Fruit fly (Drosophila melanogaster) whole organism, embryonic: ENCODE data around the gene Smvt.

ENCODE experiments used
- Adf1 ChIP-seq: fragments of 200-800 bp; sonication (Bioruptor generic); IDR thresholded peaks from 2 replicates; pipeline ENCODE4 v1.3.6; 2022; ENCODE audit warnings: missing biosample characterization, missing genetic modification characterization
- Aef1 ChIP-seq: fragments of 200-800 bp; sonication (Bioruptor generic); IDR thresholded peaks from 3 replicates; pipeline ENCODE4 v1.3.6; 2022; ENCODE audit warnings: missing biosample characterization, missing genetic modification characterization
- Atf6 ChIP-seq: fragments of 200-800 bp; sonication (Bioruptor generic); IDR thresholded peaks from 2 replicates; pipeline ENCODE4 v1.3.6; 2022; ENCODE audit warnings: missing biosample characterization, missing genetic modification characterization
- B-H1 ChIP-seq: fragments of 200-800 bp; sonication (Bioruptor generic); IDR thresholded peaks from 3 replicates; pipeline ENCODE4 v1.3.6; 2022; ENCODE audit warnings: missing biosample characterization, missing genetic modification characterization
- Bgb ChIP-seq: fragments of 200-800 bp; sonication (Bioruptor generic); IDR thresholded peaks from 2 replicates; pipeline ENCODE4 v1.3.6; 2022; ENCODE audit warnings: missing biosample characterization, missing genetic modification characterization; ENCODE audit not compliant: partially characterized antibody
- CG11247 ChIP-seq: fragments of 200-800 bp; sonication (Bioruptor generic); IDR thresholded peaks from 2 replicates; pipeline ENCODE4 v1.3.6; 2022; ENCODE audit warnings: missing biosample characterization, missing genetic modification characterization
- CG11398 ChIP-seq: fragments of 200-800 bp; sonication (Bioruptor generic); optimal IDR thresholded peaks from 2 replicates; lab custom pipeline; 2016; ENCODE audit warnings: missing biosample characterization, missing genetic modification characterization
- CG11504 ChIP-seq: fragments of 200-800 bp; sonication (Bioruptor generic); optimal IDR thresholded peaks from 3 replicates; lab custom pipeline; 2019; ENCODE audit warnings: missing biosample characterization, mild to moderate bottlenecking, missing genetic modification characterization, moderate library complexity
- CG11695 ChIP-seq: fragments of 200-800 bp; sonication (Bioruptor generic); IDR thresholded peaks from 3 replicates; pipeline ENCODE4 v1.3.6; 2022; ENCODE audit warnings: missing biosample characterization, missing genetic modification characterization
- CG12071 ChIP-seq: fragments of 200-800 bp; sonication (Bioruptor generic); optimal IDR thresholded peaks from 3 replicates; lab custom pipeline; 2018; ENCODE audit warnings: missing biosample characterization, mild to moderate bottlenecking, missing genetic modification characterization
- CG14667 ChIP-seq: fragments of 200-800 bp; sonication (Bioruptor generic); IDR thresholded peaks from 2 replicates; pipeline ENCODE4 v1.3.6; 2022; ENCODE audit warnings: missing biosample characterization, missing genetic modification characterization
- CG15269 ChIP-seq: fragments of 200-800 bp; sonication (Bioruptor generic); optimal IDR thresholded peaks from 2 replicates; lab custom pipeline; 2018; ENCODE audit warnings: missing biosample characterization, mild to moderate bottlenecking, missing genetic modification characterization, moderate library complexity
- CG1603 ChIP-seq: fragments of 200-800 bp; sonication (Bioruptor generic); optimal IDR thresholded peaks from 2 replicates; lab custom pipeline; 2019; ENCODE audit warnings: missing biosample characterization, mild to moderate bottlenecking, missing genetic modification characterization, moderate library complexity
- CG2678 ChIP-seq: fragments of 200-800 bp; sonication (Bioruptor generic); optimal IDR thresholded peaks from 3 replicates; lab custom pipeline; 2019; ENCODE audit warnings: missing biosample characterization, mild to moderate bottlenecking, missing genetic modification characterization, moderate library complexity
- CG34224 ChIP-seq: fragments of 200-800 bp; sonication (Bioruptor generic); IDR thresholded peaks from 3 replicates; pipeline ENCODE4 v1.3.6; 2022; ENCODE audit warnings: missing biosample characterization, missing genetic modification characterization; ENCODE audit not compliant: partially characterized antibody
- CG4617 ChIP-seq: fragments of 200-800 bp; sonication (Bioruptor generic); optimal IDR thresholded peaks from 3 replicates; lab custom pipeline; 2016; ENCODE audit warnings: missing biosample characterization, missing genetic modification characterization, borderline replicate concordance
- CG6689 ChIP-seq: fragments of 200-800 bp; sonication (Bioruptor generic); IDR thresholded peaks from 2 replicates; pipeline ENCODE4 v1.3.6; 2022; ENCODE audit warnings: missing biosample characterization, missing genetic modification characterization
- CG7839 ChIP-seq: fragments of 200-800 bp; sonication (Bioruptor generic); optimal IDR thresholded peaks from 3 replicates; lab custom pipeline; 2018; ENCODE audit warnings: missing biosample characterization, mild to moderate bottlenecking, missing genetic modification characterization, moderate library complexity
- CG9932 ChIP-seq: fragments of 200-800 bp; sonication (Bioruptor generic); IDR thresholded peaks from 2 replicates; pipeline ENCODE4 v1.3.6; 2022; ENCODE audit warnings: missing biosample characterization, missing genetic modification characterization
- Dbx ChIP-seq: fragments of 200-800 bp; sonication (Bioruptor generic); IDR thresholded peaks from 3 replicates; pipeline ENCODE4 v1.3.6; 2022; ENCODE audit warnings: missing biosample characterization, missing genetic modification characterization
- Fer1 ChIP-seq: fragments of 200-800 bp; sonication (Bioruptor generic); optimal IDR thresholded peaks from 2 replicates; lab custom pipeline; 2017; ENCODE audit warnings: missing biosample characterization, mild to moderate bottlenecking, missing genetic modification characterization
- HLHmδ ChIP-seq: fragments of 200-800 bp; sonication (Bioruptor generic); optimal IDR thresholded peaks from 2 replicates; lab custom pipeline; 2018; ENCODE audit warnings: missing biosample characterization, mild to moderate bottlenecking, missing genetic modification characterization, moderate library complexity
- Hr51 ChIP-seq, 2 experiments: fragments of 200-800 bp; sonication (Bioruptor generic); optimal IDR thresholded peaks; 2 replicates in 1 of 2; 3 replicates in 1 of 2; lab custom pipeline; 2016 to 2018; ENCODE audit warnings: missing biosample characterization in 2 of 2, missing genetic modification characterization in 2 of 2, mild to moderate bottlenecking in 1 of 2, moderate library complexity in 1 of 2
- Jarid2 ChIP-seq: fragments of 200-800 bp; sonication (Bioruptor generic); optimal IDR thresholded peaks from 3 replicates; lab custom pipeline; 2017; ENCODE audit warnings: mild to moderate bottlenecking, missing biosample characterization, missing genetic modification reagents, missing genetic modification characterization
- Meics ChIP-seq: fragments of 200-800 bp; sonication (Bioruptor generic); optimal IDR thresholded peaks from 2 replicates; lab custom pipeline; 2017; ENCODE audit warnings: missing biosample characterization, mild to moderate bottlenecking, missing genetic modification characterization
- Mrtf ChIP-seq: fragments of 200-800 bp; sonication (Bioruptor generic); IDR thresholded peaks from 3 replicates; pipeline ENCODE4 v1.3.6; 2022; ENCODE audit warnings: missing biosample characterization, missing genetic modification characterization
- Nf-YC ChIP-seq: fragments of 200-800 bp; optimal IDR thresholded peaks from 3 replicates; lab custom pipeline; 2019; ENCODE audit warnings: missing biosample characterization, mild to moderate bottlenecking, missing genetic modification characterization, moderate library complexity
- Stat92E ChIP-seq, 3 experiments: fragments of >200 bp in 2 of 3; fragments of 200-800 bp in 1 of 3; sonication (Bioruptor generic) in 1 of 3; optimal IDR thresholded peaks; 2 replicates each; lab custom pipeline; 2017 to 2019; ENCODE audit warnings: missing biosample characterization in 3 of 3, missing genetic modification characterization in 3 of 3, mild to moderate bottlenecking in 1 of 3, moderate library complexity in 1 of 3
- Taf1 ChIP-seq: fragments of 200-800 bp; sonication (Bioruptor generic); IDR thresholded peaks from 2 replicates; pipeline ENCODE4 v1.3.6; 2022; ENCODE audit warnings: missing biosample characterization, missing genetic modification characterization
- bbx ChIP-seq: fragments of 200-800 bp; sonication (Bioruptor generic); IDR thresholded peaks from 2 replicates; pipeline ENCODE4 v1.3.6; 2022; ENCODE audit warnings: missing biosample characterization, missing genetic modification characterization; ENCODE audit not compliant: partially characterized antibody
- bsh ChIP-seq, 2 experiments: fragments of 200-800 bp; sonication (Bioruptor generic); optimal IDR thresholded peaks; 2 replicates each; lab custom pipeline; 2017 to 2018; ENCODE audit warnings: mild to moderate bottlenecking in 2 of 2, missing biosample characterization in 2 of 2, missing genetic modification characterization in 2 of 2, moderate library complexity in 1 of 2
- cas ChIP-seq: fragments of 200-800 bp; sonication (Bioruptor generic); IDR thresholded peaks from 2 replicates; pipeline ENCODE4 v1.3.6; 2022; ENCODE audit warnings: missing biosample characterization, missing genetic modification characterization
- dimm ChIP-seq: fragments of 200-800 bp; sonication (Bioruptor generic); IDR thresholded peaks from 2 replicates; pipeline ENCODE4 v1.3.6; 2022; ENCODE audit warnings: missing biosample characterization, missing genetic modification characterization
- eve ChIP-seq, 2 experiments: fragments of >200 bp; optimal IDR thresholded peaks; 2 replicates each; lab custom pipeline; 2017; ENCODE audit warnings: missing biosample characterization in 2 of 2, missing genetic modification characterization in 2 of 2
- exex ChIP-seq: fragments of 200-800 bp; sonication (Bioruptor generic); optimal IDR thresholded peaks from 4 replicates; lab custom pipeline; 2018; ENCODE audit warnings: missing biosample characterization, mild to moderate bottlenecking, missing genetic modification characterization, moderate library complexity
- eyg ChIP-seq: fragments of 200-800 bp; sonication (Bioruptor generic); optimal IDR thresholded peaks from 3 replicates; lab custom pipeline; 2016; ENCODE audit warnings: missing biosample characterization, missing genetic modification characterization
- grau ChIP-seq: fragments of 200-800 bp; optimal IDR thresholded peaks from 3 replicates; lab custom pipeline; 2019; ENCODE audit warnings: missing biosample characterization, mild to moderate bottlenecking, missing genetic modification characterization, moderate library complexity
- jing ChIP-seq: fragments of 200-800 bp; sonication (Bioruptor generic); optimal IDR thresholded peaks from 2 replicates; lab custom pipeline; 2018; ENCODE audit warnings: missing biosample characterization, mild to moderate bottlenecking, missing genetic modification characterization
- jumu ChIP-seq: fragments of 200-800 bp; sonication (Bioruptor generic); optimal IDR thresholded peaks from 3 replicates; lab custom pipeline; 2016; ENCODE audit warnings: missing biosample characterization, missing genetic modification characterization
- onecut ChIP-seq: fragments of 200-800 bp; sonication (Bioruptor generic); IDR thresholded peaks from 2 replicates; pipeline ENCODE4 v1.3.6; 2022; ENCODE audit warnings: missing biosample characterization, missing genetic modification characterization
- pros ChIP-seq: fragments of 200-800 bp; sonication (Bioruptor generic); optimal IDR thresholded peaks from 3 replicates; lab custom pipeline; 2019; ENCODE audit warnings: missing biosample characterization, mild to moderate bottlenecking, missing genetic modification characterization, moderate library complexity
- sens-2 ChIP-seq: fragments of 200-800 bp; sonication (Bioruptor generic); IDR thresholded peaks from 2 replicates; pipeline ENCODE4 v1.3.6; 2022; ENCODE audit warnings: missing biosample characterization, missing genetic modification characterization
- slp2 ChIP-seq: fragments of 200-800 bp; sonication (Bioruptor generic); optimal IDR thresholded peaks from 2 replicates; lab custom pipeline; 2016; ENCODE audit warnings: missing biosample characterization, missing genetic modification characterization
- ttk ChIP-seq: fragments of 200-800 bp; sonication (Bioruptor generic); IDR thresholded peaks from 2 replicates; pipeline ENCODE4 v2.1.2; 2022; ENCODE audit warnings: missing biosample characterization, missing genetic modification characterization
- zen2 ChIP-seq: fragments of 200-800 bp; sonication (Bioruptor generic); IDR thresholded peaks from 3 replicates; pipeline ENCODE4 v1.3.6; 2022; ENCODE audit warnings: missing biosample characterization, missing genetic modification characterization; ENCODE audit not compliant: partially characterized antibody

Smvt gene

DNA sequence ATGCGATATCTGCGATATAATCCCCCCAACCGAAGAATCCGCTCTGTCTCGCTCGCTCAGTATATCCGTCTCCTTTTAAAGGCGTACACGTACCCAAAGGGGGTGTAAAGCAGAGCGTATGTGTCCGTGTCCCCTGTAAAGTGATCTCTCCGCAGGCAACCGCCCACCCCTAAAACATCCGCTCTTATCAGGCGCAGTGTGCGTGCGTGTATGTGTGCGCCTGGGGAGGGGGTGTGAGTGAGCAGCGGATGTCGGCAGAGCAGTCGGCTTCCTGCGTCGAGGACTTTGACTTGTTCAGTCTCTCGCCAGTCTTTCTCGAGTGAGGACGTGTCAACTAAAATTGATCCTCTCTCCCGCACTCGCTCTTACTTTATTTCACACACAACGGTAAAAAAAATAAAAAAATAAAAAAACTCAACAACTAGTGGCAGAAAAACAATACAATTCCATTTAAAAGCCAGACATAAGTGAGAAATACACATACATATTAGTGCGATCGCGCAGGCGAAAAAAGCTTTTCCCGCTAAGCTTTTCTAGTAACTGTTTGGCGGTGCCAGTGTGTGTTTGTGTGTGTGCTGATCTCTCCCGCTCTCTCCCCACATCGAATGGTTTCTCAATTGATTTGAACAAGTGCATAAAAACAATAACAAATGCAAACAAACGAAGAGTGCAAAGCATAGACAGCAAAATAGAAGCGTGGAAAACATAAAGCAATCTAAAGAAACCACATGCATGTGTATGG is 35.7 kb downstream of the Smvt start (continued):
- TF ChIP-seq jumu (GFP tag; lab: Kevin White, UChicago): no peak
- TF ChIP-seq eyg: peak; percentile 9

DNA sequence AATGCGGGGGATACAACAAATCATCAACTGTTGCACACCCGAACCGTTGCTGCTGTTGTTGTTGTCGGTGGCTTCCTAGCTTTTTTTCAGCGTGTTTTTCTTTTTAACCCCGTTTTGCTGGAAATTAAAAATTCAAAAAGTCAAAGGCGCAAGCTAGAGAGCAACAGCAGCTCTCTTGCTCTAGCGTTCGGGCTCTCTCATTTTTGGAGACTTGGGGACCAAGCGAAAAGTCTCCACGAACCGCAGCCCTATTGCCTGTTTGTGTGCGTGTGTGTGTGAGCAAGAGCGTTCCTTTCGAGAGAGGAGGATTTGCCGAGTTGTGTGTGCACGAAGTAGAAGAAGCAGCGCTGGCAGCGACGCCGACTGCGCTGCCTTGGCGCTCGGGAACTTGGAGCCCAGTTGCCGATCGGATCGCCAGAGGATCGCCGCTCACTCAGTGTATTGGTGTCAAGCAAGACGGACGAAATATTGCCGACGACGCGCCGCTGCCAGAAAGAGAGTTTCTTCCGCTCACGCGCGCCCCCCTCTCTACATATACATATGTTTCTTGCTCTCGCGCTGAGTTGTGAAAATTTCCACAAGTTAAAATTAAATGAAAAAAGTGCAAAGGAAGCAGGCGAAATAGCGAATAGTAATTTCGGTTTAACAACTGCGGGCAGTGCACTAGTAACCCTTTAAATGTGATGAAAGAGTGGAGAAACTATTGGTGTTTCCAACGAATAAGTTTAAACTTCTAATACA is 36.6 kb downstream of the Smvt start:
- TF ChIP-seq Atf6 (0 out of 2 replicates have a peak, but pooled peaks have one; percentile 11), CG6689 (GFP tag; lab: Robert Waterston, UW) (peak; percentile 23; the same call in 1 of the 2 replicates), pros (GFP tag; lab: Kevin White, UChicago) (peak; percentile 85), CG2678 (tag; lab: Kevin White, UChicago) (no peak), dimm (GFP tag; lab: Robert Waterston, UW) (no peak), Fer1 (GFP tag; lab: Kevin White, UChicago) (peak; percentile 26), Mrtf (GFP tag; lab: Robert Waterston, UW) (no peak), CG11695 (GFP tag; lab: Robert Waterston, UW) (0 out of 3 replicates have a peak, but pooled peaks have one; percentile 37), CG15269 (tag; lab: Kevin White, UChicago) (no peak), onecut (GFP tag; lab: Robert Waterston, UW) (0 out of 2 replicates have a peak, but pooled peaks have one; percentile 21), grau (tag; lab: Kevin White, UChicago) (no peak), CG11504 (tag; lab: Kevin White, UChicago) (no peak), sens-2 (GFP tag; lab: Robert Waterston, UW) (no peak), Bgb (peak; percentile 35; the same call in 1 of the 2 replicates), Stat92E (GFP tag; optimal IDR thresholded peaks at IDR 0.05; lab: Kevin White, UChicago) (peak in 1 of 3 experiments; percentile 29), slp2 (GFP tag; lab: Kevin White, UChicago) (no peak), CG7839 (tag; lab: Kevin White, UChicago) (no peak), eve (GFP tag; optimal IDR thresholded peaks at IDR 0.05; lab: Kevin White, UChicago) (no peak), B-H1 (GFP tag; lab: Robert Waterston, UW) (no peak; the same call in 2 of the 3 replicates), Nf-YC (tag; lab: Kevin White, UChicago) (no peak), CG12071 (peak; percentile 19), Aef1 (GFP tag; lab: Robert Waterston, UW) (no peak), bsh (GFP tag; optimal IDR thresholded peaks at IDR 0.05; lab: Kevin White, UChicago) (peak in 1 of 2 experiments; percentile 37), CG34224 (GFP tag; lab: Robert Waterston, UW) (peak; percentile 37; the same call in 1 of the 3 replicates), CG11398 (GFP tag; lab: Kevin White, UChicago) (no peak), CG1603 (tag; lab: Kevin White, UChicago) (peak; percentile 15), CG14667 (no peak), jing (GFP tag; lab: Kevin White, UChicago) (no peak), Adf1 (GFP tag; lab: Robert Waterston, UW) (peak; percentile 98), exex (tag; lab: Kevin White, UChicago) (no peak), ttk (GFP tag; lab: Robert Waterston, UW) (0 out of 2 replicates have a peak, but pooled peaks have one; percentile 9), Dbx (GFP tag; lab: Robert Waterston, UW) (peak; percentile 29; the same call in 1 of the 3 replicates), HLHmδ (GFP tag; lab: Kevin White, UChicago) (peak; percentile 57), Meics (GFP tag; lab: Kevin White, UChicago) (peak; percentile 12), bbx (GFP tag; lab: Robert Waterston, UW) (0 out of 2 replicates have a peak, but pooled peaks have one; percentile 9), CG9932 (no peak), CG4617 (GFP tag; lab: Kevin White, UChicago) (no peak), Taf1 (GFP tag; lab: Robert Waterston, UW) (no peak), zen2 (peak; percentile 45; the same call in 1 of the 3 replicates), Hr51 (GFP tag; optimal IDR thresholded peaks at IDR 0.05; lab: Kevin White, UChicago) (no peak), Jarid2 (GFP tag; lab: Kevin White, UChicago) (peak; percentile 74), cas (no peak), CG11247 (GFP tag; lab: Robert Waterston, UW) (no peak)
